Fruit fly (Drosophila melanogaster) whole organism, wandering third instar larva: ENCODE measurements around the gene tex.

Source experiments
- Abd-B ChIP-seq: fragments of >200 bp; optimal IDR thresholded peaks from 2 replicates; lab custom pipeline; 2017; ENCODE audit warnings: missing biosample characterization, missing genetic modification characterization
- CG32264 ChIP-seq: fragments of 200-800 bp; sonication (Bioruptor generic); optimal IDR thresholded peaks from 2 replicates; lab custom pipeline; 2016; ENCODE audit warnings: missing biosample characterization, missing genetic modification characterization
- CrebA ChIP-seq: fragments of 200-800 bp; sonication (Bioruptor generic); optimal IDR thresholded peaks from 2 replicates; lab custom pipeline; 2016; ENCODE audit warnings: missing biosample characterization, mild to moderate bottlenecking, missing genetic modification characterization, borderline replicate concordance
- Dfd ChIP-seq: fragments of >200 bp; optimal IDR thresholded peaks from 2 replicates; lab custom pipeline; 2017; ENCODE audit warnings: missing biosample characterization, missing genetic modification characterization
- Dif ChIP-seq: fragments of 200-275, 200-300 bp; sonication (Bioruptor generic); optimal IDR thresholded peaks from 2 replicates; lab custom pipeline; 2018; ENCODE audit warnings: missing biosample characterization, missing genetic modification characterization; ENCODE audit not compliant: partially characterized antibody
- GATAd ChIP-seq: sonication (Bioruptor generic); optimal IDR thresholded peaks from 2 replicates; lab custom pipeline; 2016; ENCODE audit warnings: missing biosample characterization, missing genetic modification characterization
- HLH106 ChIP-seq: fragments of 200-800 bp; optimal IDR thresholded peaks from 3 replicates; lab custom pipeline; 2019; ENCODE audit warnings: missing biosample characterization, mild to moderate bottlenecking, missing genetic modification characterization, moderate library complexity
- Hr78 ChIP-seq: fragments of >200 bp; optimal IDR thresholded peaks from 2 replicates; lab custom pipeline; 2017; ENCODE audit warnings: missing biosample characterization, missing genetic modification characterization
- Jra ChIP-seq: sonication (Bioruptor generic); optimal IDR thresholded peaks from 2 replicates; lab custom pipeline; 2016; ENCODE audit warnings: missing biosample characterization, missing genetic modification characterization
- N ChIP-seq: fragments of >200 bp; optimal IDR thresholded peaks from 2 replicates; lab custom pipeline; 2018; ENCODE audit warnings: missing biosample characterization, missing external identifiers, missing genetic modification characterization
- OdsH ChIP-seq: fragments of 200-800 bp; sonication (Bioruptor generic); optimal IDR thresholded peaks from 2 replicates; lab custom pipeline; 2016; ENCODE audit warnings: missing biosample characterization, mild to moderate bottlenecking, missing genetic modification characterization
- Rel ChIP-seq, 2 experiments: fragments of 200-800 bp; sonication (Bioruptor generic) in 1 of 2; optimal IDR thresholded peaks; 2 replicates in 1 of 2; 3 replicates in 1 of 2; lab custom pipeline; 2016 to 2019; ENCODE audit warnings: mild to moderate bottlenecking in 2 of 2, missing biosample characterization in 2 of 2, missing genetic modification characterization in 2 of 2, moderate library complexity in 1 of 2
- Sp1 ChIP-seq: fragments of 200-800 bp; sonication (Bioruptor generic); optimal IDR thresholded peaks from 3 replicates; lab custom pipeline; 2019; ENCODE audit warnings: missing biosample characterization, mild to moderate bottlenecking, missing genetic modification characterization, moderate library complexity
- Vsx2 ChIP-seq: fragments of 200-300, 225-300 bp; sonication (Bioruptor generic); optimal IDR thresholded peaks from 2 replicates; lab custom pipeline; 2018; ENCODE audit warnings: missing biosample characterization, missing genetic modification characterization; ENCODE audit not compliant: partially characterized antibody
- brk ChIP-seq: fragments of 200-800 bp; sonication (Bioruptor generic); optimal IDR thresholded peaks from 2 replicates; lab custom pipeline; 2016; ENCODE audit warnings: missing biosample characterization, mild to moderate bottlenecking, missing genetic modification characterization
- dl ChIP-seq, 2 experiments: fragments of 175-275, 200-275 bp in 1 of 2; fragments of 200-275 bp in 1 of 2; sonication (Bioruptor generic); optimal IDR thresholded peaks; lab custom pipeline; 2018; ENCODE audit warnings: mild to moderate bottlenecking in 2 of 2, missing biosample characterization in 2 of 2, missing genetic modification characterization in 2 of 2, moderate library complexity in 2 of 2; ENCODE audit not compliant: partially characterized antibody in 2 of 2, insufficient read depth in 1 of 2
- dmrt93B ChIP-seq: fragments of 200-800 bp; sonication (Bioruptor generic); optimal IDR thresholded peaks from 2 replicates; lab custom pipeline; 2018; ENCODE audit warnings: missing biosample characterization, mild to moderate bottlenecking, missing genetic modification characterization
- ey ChIP-seq: fragments of 200-800 bp; sonication (Bioruptor generic); optimal IDR thresholded peaks from 2 replicates; lab custom pipeline; 2016; ENCODE audit warnings: missing biosample characterization, missing genetic modification characterization
- fru ChIP-seq: fragments of 200-800 bp; sonication (Bioruptor generic); optimal IDR thresholded peaks from 3 replicates; lab custom pipeline; 2016; ENCODE audit warnings: missing biosample characterization, mild to moderate bottlenecking, missing genetic modification characterization
- h ChIP-seq: fragments of 200-800 bp; sonication (Bioruptor generic); optimal IDR thresholded peaks from 3 replicates; lab custom pipeline; 2016; ENCODE audit warnings: missing biosample characterization, mild to moderate bottlenecking, missing genetic modification characterization
- jim ChIP-seq: fragments of 175-275, 200-325 bp; sonication (Bioruptor generic); optimal IDR thresholded peaks from 2 replicates; lab custom pipeline; 2016; ENCODE audit warnings: missing biosample characterization, mild to moderate bottlenecking, missing genetic modification characterization
- lola ChIP-seq: fragments of >200 bp; optimal IDR thresholded peaks from 2 replicates; lab custom pipeline; 2017; ENCODE audit warnings: missing biosample characterization, missing genetic modification characterization
- pan ChIP-seq: fragments of >200 bp; optimal IDR thresholded peaks from 2 replicates; lab custom pipeline; 2017
- psq ChIP-seq: fragments of 200-800 bp; sonication (Bioruptor generic); optimal IDR thresholded peaks from 3 replicates; lab custom pipeline; 2017; ENCODE audit warnings: missing biosample characterization, mild to moderate bottlenecking, missing genetic modification characterization, moderate library complexity
- rgr ChIP-seq: fragments of 200-800 bp; sonication (Bioruptor generic); optimal IDR thresholded peaks from 3 replicates; lab custom pipeline; 2016; ENCODE audit warnings: missing biosample characterization, mild to moderate bottlenecking, missing genetic modification characterization
- sage ChIP-seq: fragments of 200-800 bp; sonication (Bioruptor generic); optimal IDR thresholded peaks from 2 replicates; lab custom pipeline; 2016; ENCODE audit warnings: missing biosample characterization, mild to moderate bottlenecking, missing genetic modification characterization
- sv ChIP-seq: fragments of 200-800 bp; sonication (Bioruptor generic); optimal IDR thresholded peaks from 3 replicates; lab custom pipeline; 2016; ENCODE audit warnings: missing biosample characterization, missing genetic modification characterization
- tai ChIP-seq: sonication (Bioruptor generic); optimal IDR thresholded peaks from 2 replicates; lab custom pipeline; 2016; ENCODE audit warnings: missing biosample characterization, missing genetic modification characterization
- usp ChIP-seq: fragments of >200 bp; optimal IDR thresholded peaks from 2 replicates; lab custom pipeline; 2017; ENCODE audit warnings: missing biosample characterization, missing genetic modification characterization
- woc ChIP-seq: sonication (Bioruptor generic); optimal IDR thresholded peaks from 2 replicates; lab custom pipeline; 2016; ENCODE audit warnings: missing biosample characterization, mild to moderate bottlenecking, missing genetic modification characterization

tex gene

dm6 chr3R:8333768-8334470 is 25.5 kb upstream of the tex start, which contains the start of gene Poxm (continued):
- TF ChIP-seq Hr78 (GFP tag; lab: Kevin White, UChicago) (no peak), Dif (GFP tag; lab: Kevin White, UChicago) (peak; percentile 78), CG32264 (GFP tag; lab: Kevin White, UChicago) (peak; percentile 1), tai (GFP tag; lab: Kevin White, UChicago) (no peak), sage (peak; percentile 69), Abd-B (GFP tag; lab: Kevin White, UChicago) (no peak), usp (GFP tag; lab: Kevin White, UChicago) (no peak), fru (GFP tag; lab: Kevin White, UChicago) (peak; percentile 90), psq (GFP tag; lab: Kevin White, UChicago) (peak; percentile 89), dl (GFP tag; optimal IDR thresholded peaks at IDR 0.05; lab: Kevin White, UChicago; ENCODE audit: insufficient read depth in 1 of 2, partially characterized antibody in 2 of 2) (peak; percentile 45 to 52), ey (GFP tag; lab: Kevin White, UChicago) (peak; percentile 79)

dm6 chr3R:8329628-8330027 is 21.2 kb upstream of the tex start:
- no peak for TF ChIP-seq Jra (GFP tag; lab: Kevin White, UChicago)
- TF ChIP-seq tai (GFP tag; lab: Kevin White, UChicago), result no peak
- TF ChIP-seq h (GFP tag; lab: Kevin White, UChicago), result no peak
- TF ChIP-seq GATAd, result no peak
- no peak for TF ChIP-seq fru (GFP tag; lab: Kevin White, UChicago)
- no peak for TF ChIP-seq lola (GFP tag; lab: Kevin White, UChicago)
- no peak for TF ChIP-seq Dfd (GFP tag; lab: Kevin White, UChicago)

- TF ChIP-seq dmrt93B (GFP tag; lab: Kevin White, UChicago) (no peak), sv (GFP tag; lab: Kevin White, UChicago) (no peak), jim (GFP tag; lab: Kevin White, UChicago) (no peak), Sp1 (GFP tag; lab: Kevin White, UChicago) (no peak), h (GFP tag; lab: Kevin White, UChicago) (no peak), dl (GFP tag; optimal IDR thresholded peaks at IDR 0.05; lab: Kevin White, UChicago; ENCODE audit: insufficient read depth in 1 of 2, partially characterized antibody in 2 of 2) (no peak), usp (GFP tag; lab: Kevin White, UChicago) (no peak), N (GFP tag; lab: Kevin White, UChicago) (no peak), Dif (GFP tag; lab: Kevin White, UChicago) (no peak), sage (no peak), rgr (GFP tag; lab: Kevin White, UChicago) (no peak), woc (no peak), Hr78 (GFP tag; lab: Kevin White, UChicago) (no peak), lola (GFP tag; lab: Kevin White, UChicago) (no peak), brk (GFP tag; lab: Kevin White, UChicago) (no peak), Rel (GFP tag; optimal IDR thresholded peaks at IDR 0.05; lab: Kevin White, UChicago) (no peak), Rel (tag; optimal IDR thresholded peaks at IDR 0.05; lab: Kevin White, UChicago) (no peak), OdsH (GFP tag; lab: Kevin White, UChicago) (no peak), Dfd (GFP tag; lab: Kevin White, UChicago) (no peak), Vsx2 (GFP tag; lab: Kevin White, UChicago) (no peak)
Observed at dm6 chr3R:8327967-8328789, 19.7 kb upstream of the tex start.

- TF ChIP-seq Vsx2 (GFP tag; lab: Kevin White, UChicago) (no peak), HLH106 (tag; lab: Kevin White, UChicago) (no peak), ey (GFP tag; lab: Kevin White, UChicago) (no peak), lola (GFP tag; lab: Kevin White, UChicago) (no peak), CrebA (GFP tag; lab: Kevin White, UChicago) (no peak), pan (no peak), tai (GFP tag; lab: Kevin White, UChicago) (no peak), dl (GFP tag; optimal IDR thresholded peaks at IDR 0.05; lab: Kevin White, UChicago; ENCODE audit: insufficient read depth in 1 of 2, partially characterized antibody in 2 of 2) (no peak)
Observed at dm6 chr3R:8326884-8327283, 18.4 kb upstream of the tex start.
